Worm (Caenorhabditis elegans): ENCODE results near the gene dlat-1.

DNA sequence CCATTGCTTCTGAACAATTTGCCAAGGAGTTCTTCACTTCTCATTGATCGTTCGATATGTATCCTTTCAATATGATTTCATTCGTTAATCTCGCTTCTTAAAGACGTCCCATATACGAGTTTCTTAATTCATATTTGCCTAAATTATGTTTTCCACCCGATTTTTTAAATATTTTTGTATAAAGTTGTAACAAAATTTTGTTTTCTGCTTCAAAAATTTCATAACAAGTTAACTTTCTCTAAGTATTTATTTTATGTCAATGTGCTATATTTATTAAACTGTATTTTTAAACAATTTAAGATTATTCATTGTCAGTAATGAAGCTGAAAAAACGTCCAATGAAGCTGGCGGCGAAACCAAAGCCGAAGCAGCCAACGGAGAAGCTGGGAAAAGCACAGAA lies 2.3 kb upstream of the dlat-1 start, which contains the start of gene F23B12.7:
- TF ChIP-seq flt-1 (GFP tag; IDR thresholded peaks at IDR 0.05), result no peak
- TF ChIP-seq ama-1 (optimal IDR thresholded peaks at IDR 0.05), result no peak
- no peak for TF ChIP-seq aly-1 (tag; optimal IDR thresholded peaks at IDR 0.05)
- no peak for TF ChIP-seq ets-7 (tag; optimal IDR thresholded peaks at IDR 0.05)
- TF ChIP-seq tbx-11 (GFP tag; IDR thresholded peaks at IDR 0.05), result no peak
- no peak for TF ChIP-seq scrt-1 (GFP tag; IDR thresholded peaks at IDR 0.05)
